Fruit fly (Drosophila melanogaster) whole organism, embryonic: ENCODE measurements around the gene Cubn.

ENCODE experiments used
- CG2199 ChIP-seq: fragments of 200-800 bp; sonication (Bioruptor generic); IDR thresholded peaks from 3 replicates; pipeline ENCODE4 v1.3.6; 2022; ENCODE audit warnings: missing biosample characterization, missing genetic modification characterization
- ash1 ChIP-seq: fragments of 200-800 bp; sonication (Bioruptor generic); optimal IDR thresholded peaks from 2 replicates; lab custom pipeline; 2018; ENCODE audit warnings: missing biosample characterization, mild to moderate bottlenecking, missing genetic modification characterization
- fd96Cb ChIP-seq: fragments of 200-800 bp; sonication (Bioruptor generic); optimal IDR thresholded peaks from 2 replicates; lab custom pipeline; 2018; ENCODE audit warnings: missing biosample characterization, mild to moderate bottlenecking, missing genetic modification characterization, moderate library complexity
- nerfin-2 ChIP-seq: fragments of 200-800 bp; sonication (Bioruptor generic); IDR thresholded peaks from 2 replicates; pipeline ENCODE4 v1.3.6; 2022; ENCODE audit warnings: missing biosample characterization, missing genetic modification characterization; ENCODE audit not compliant: partially characterized antibody

DNA sequence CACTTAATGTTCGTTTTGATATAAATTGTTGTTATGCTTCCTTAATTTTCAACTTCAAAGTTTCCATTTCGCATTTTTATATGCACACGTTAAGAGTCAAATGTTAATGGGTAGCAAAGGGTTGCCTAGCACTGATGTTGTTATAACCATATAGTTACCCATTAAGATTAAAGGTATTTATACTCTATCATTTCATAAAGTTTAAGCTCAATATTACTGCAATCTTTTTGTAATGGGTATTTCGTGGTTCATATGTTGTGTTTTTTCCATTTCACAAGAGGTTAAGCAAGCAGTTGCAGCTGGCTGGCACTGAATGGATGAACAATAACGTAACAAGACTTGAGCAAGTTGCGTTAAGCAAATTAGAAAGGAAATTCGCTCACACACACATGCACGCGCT, 39.2 kb downstream of the Cubn start:
- TF ChIP-seq fd96Cb (tag; lab: Kevin White, UChicago) (no peak), ash1 (GFP tag; lab: Kevin White, UChicago) (no peak), CG2199 (GFP tag; lab: Robert Waterston, UW) (no peak), nerfin-2 (GFP tag; lab: Robert Waterston, UW) (no peak)
